Worm (Caenorhabditis elegans) whole organism, early embryonic: ENCODE results near the gene bcc-1.

Source experiments
- B0310.2 ChIP-seq: sonication (generic microtip); optimal IDR thresholded peaks from 2 replicates; lab custom pipeline; 2016; ENCODE audit warnings: mild to moderate bottlenecking, missing genetic modification characterization, missing compliant biosample characterization
- aly-1 ChIP-seq: sonication (generic microtip); optimal IDR thresholded peaks from 2 replicates; lab custom pipeline; 2016; ENCODE audit warnings: missing genetic modification characterization, missing compliant biosample characterization
- ama-1 ChIP-seq: fragments of 150-350 bp; optimal IDR thresholded peaks from 2 replicates; lab custom pipeline; 2014
- ceh-13 ChIP-seq: fragments of 200-800 bp; sonication (Bioruptor generic); optimal IDR thresholded peaks from 2 replicates; lab custom pipeline; 2018; ENCODE audit warnings: mild to moderate bottlenecking, missing genetic modification characterization, missing compliant biosample characterization
- ceh-36 ChIP-seq: sonication (generic microtip); optimal IDR thresholded peaks from 2 replicates; lab custom pipeline; 2016; ENCODE audit warnings: missing genetic modification characterization, inconsistent platforms, missing compliant biosample characterization
- ets-7 ChIP-seq: sonication (generic microtip); optimal IDR thresholded peaks from 2 replicates; lab custom pipeline; 2016; ENCODE audit warnings: missing genotype, missing genetic modification characterization, missing compliant biosample characterization
- flt-1 ChIP-seq: fragments of 200-800 bp; sonication (Bioruptor generic); IDR thresholded peaks from 2 replicates; pipeline ENCODE4 v1.3.6; 2022; ENCODE audit warnings: missing genetic modification characterization, missing compliant biosample characterization
- hmg-4 ChIP-seq: fragments of 200-800 bp; sonication (Bioruptor generic); optimal IDR thresholded peaks from 2 replicates; lab custom pipeline; 2018; ENCODE audit warnings: mild to moderate bottlenecking, missing genetic modification characterization, missing compliant biosample characterization
- pes-1 ChIP-seq: fragments of 200-800 bp; sonication (Bioruptor generic); IDR thresholded peaks from 2 replicates; pipeline ENCODE4 v1.3.6; 2022; ENCODE audit warnings: missing genetic modification reagents, missing genetic modification characterization, missing compliant biosample characterization
- tbx-11 ChIP-seq: fragments of 200-800 bp; sonication (Bioruptor generic); IDR thresholded peaks from 2 replicates; pipeline ENCODE4 v1.3.6; 2022; ENCODE audit warnings: missing genetic modification characterization, missing compliant biosample characterization
- tra-4 ChIP-seq: sonication (generic microtip); optimal IDR thresholded peaks from 2 replicates; lab custom pipeline; 2017; ENCODE audit warnings: missing genetic modification characterization, missing compliant biosample characterization

DNA sequence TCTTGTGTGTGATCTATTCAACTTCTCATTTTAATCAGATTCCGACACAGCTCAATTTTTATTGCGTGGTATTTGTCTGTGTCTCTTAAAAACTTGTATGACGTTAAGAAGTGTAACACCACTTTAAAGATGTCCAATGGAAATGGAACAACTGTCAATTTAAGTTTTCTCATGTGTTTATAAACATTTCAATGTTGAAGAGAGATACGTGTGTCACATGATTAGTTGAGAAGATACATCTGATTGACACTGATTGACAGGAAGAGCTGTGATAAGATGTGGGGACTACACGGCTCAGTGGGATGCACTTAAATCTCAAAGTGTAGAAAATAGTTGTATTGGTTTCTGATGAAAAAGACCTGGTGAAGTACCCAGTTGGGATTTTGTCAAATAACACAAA is 24.0 kb downstream of the bcc-1 start:
- TF ChIP-seq pes-1 (no peak), B0310.2 (tag; lab: Kevin White, UChicago) (no peak), ama-1 (lab: Kevin White, UChicago) (no peak), ets-7 (no peak), tbx-11 (GFP tag; lab: Robert Waterston, UW) (no peak), ceh-36 (tag; lab: Kevin White, UChicago) (no peak), tra-4 (no peak), flt-1 (GFP tag; lab: Robert Waterston, UW) (no peak), ceh-13 (GFP tag; lab: Kevin White, UChicago) (no peak), aly-1 (no peak), hmg-4 (GFP tag; lab: Kevin White, UChicago) (no peak)
